Fruit fly (Drosophila melanogaster) whole organism, embryonic: Measurements from ENCODE around the gene CG32295.
A peak's percentile ranks its signal among the peaks of the same experiment; 100 is the strongest.

ENCODE experiments used
- B-H2 ChIP-seq: fragments of 200-800 bp; sonication (Bioruptor generic); optimal IDR thresholded peaks from 2 replicates; lab custom pipeline; 2018; ENCODE audit warnings: missing biosample characterization, mild to moderate bottlenecking, missing genetic modification characterization
- CG10543 ChIP-seq: fragments of 200-800 bp; sonication (Bioruptor generic); optimal IDR thresholded peaks from 3 replicates; lab custom pipeline; 2017; ENCODE audit warnings: missing biosample characterization, mild to moderate bottlenecking, missing genetic modification characterization, moderate library complexity
- CG13894 ChIP-seq: fragments of 200-800 bp; sonication (Bioruptor generic); optimal IDR thresholded peaks from 3 replicates; lab custom pipeline; 2018; ENCODE audit warnings: missing biosample characterization, mild to moderate bottlenecking, missing genetic modification characterization, moderate library complexity
- CG17359 ChIP-seq: fragments of 200-800 bp; sonication (Bioruptor generic); optimal IDR thresholded peaks from 3 replicates; lab custom pipeline; 2018; ENCODE audit warnings: missing biosample characterization, mild to moderate bottlenecking, missing genetic modification characterization, moderate library complexity
- CG18619 ChIP-seq: fragments of 200-800 bp; sonication (Bioruptor generic); optimal IDR thresholded peaks from 3 replicates; lab custom pipeline; 2017; ENCODE audit warnings: missing biosample characterization, mild to moderate bottlenecking, missing genetic modification characterization
- CG31224 ChIP-seq: fragments of 200-800 bp; sonication (Bioruptor generic); IDR thresholded peaks from 2 replicates; pipeline ENCODE4 v1.3.6; 2022; ENCODE audit warnings: missing biosample characterization, missing genetic modification characterization
- CG31441 ChIP-seq: fragments of 200-800 bp; sonication (Bioruptor generic); IDR thresholded peaks from 2 replicates; pipeline ENCODE4 v1.3.6; 2022; ENCODE audit warnings: missing biosample characterization, missing genetic modification characterization
- CG3163 ChIP-seq: fragments of 200-800 bp; sonication (Bioruptor generic); optimal IDR thresholded peaks from 3 replicates; lab custom pipeline; 2016; ENCODE audit warnings: missing biosample characterization, missing genetic modification characterization
- CG3847 ChIP-seq: fragments of 200-800 bp; sonication (Bioruptor generic); IDR thresholded peaks from 2 replicates; pipeline ENCODE4 v1.3.6; 2022; ENCODE audit warnings: missing biosample characterization, missing genetic modification characterization
- CG42726 ChIP-seq: fragments of 200-800 bp; sonication (Bioruptor generic); IDR thresholded peaks from 2 replicates; pipeline ENCODE4 v1.3.6; 2022; ENCODE audit warnings: missing biosample characterization, missing genetic modification characterization; ENCODE audit not compliant: partially characterized antibody
- CG4424 ChIP-seq: fragments of 200-800 bp; sonication (Bioruptor generic); optimal IDR thresholded peaks from 3 replicates; lab custom pipeline; 2016; ENCODE audit warnings: missing biosample characterization, missing genetic modification characterization
- CG4617 ChIP-seq: fragments of 200-800 bp; sonication (Bioruptor generic); optimal IDR thresholded peaks from 3 replicates; lab custom pipeline; 2016; ENCODE audit warnings: missing biosample characterization, missing genetic modification characterization, borderline replicate concordance
- CG5180 ChIP-seq: fragments of 200-800 bp; sonication (Bioruptor generic); optimal IDR thresholded peaks from 3 replicates; lab custom pipeline; 2017; ENCODE audit warnings: missing biosample characterization, missing genetic modification characterization, mild to moderate bottlenecking, moderate library complexity, missing genetic modification reagents
- CG6175 ChIP-seq: fragments of 200-800 bp; sonication (Bioruptor generic); IDR thresholded peaks from 3 replicates; pipeline ENCODE4 v1.3.6; 2022; ENCODE audit warnings: missing biosample characterization, missing genetic modification characterization
- CG7372 ChIP-seq: fragments of 200-800 bp; sonication (Bioruptor generic); IDR thresholded peaks from 2 replicates; pipeline ENCODE4 v1.3.6; 2022; ENCODE audit warnings: missing biosample characterization, missing genetic modification characterization
- CG8290 ChIP-seq, 3 experiments: fragments of 200-800 bp; sonication (Bioruptor generic); optimal IDR thresholded peaks; 2 replicates each; lab custom pipeline; 2016 to 2019; ENCODE audit warnings: missing biosample characterization in 3 of 3, missing genetic modification characterization in 3 of 3, mild to moderate bottlenecking in 2 of 3, moderate library complexity in 1 of 3
- CG9609 ChIP-seq: fragments of 200-800 bp; sonication (Bioruptor generic); optimal IDR thresholded peaks from 3 replicates; lab custom pipeline; 2016; ENCODE audit warnings: missing biosample characterization, missing genetic modification characterization
- CG9932 ChIP-seq: fragments of 200-800 bp; sonication (Bioruptor generic); IDR thresholded peaks from 2 replicates; pipeline ENCODE4 v1.3.6; 2022; ENCODE audit warnings: missing biosample characterization, missing genetic modification characterization
- CoRest ChIP-seq: fragments of 200-800 bp; sonication (Bioruptor generic); optimal IDR thresholded peaks from 3 replicates; lab custom pipeline; 2018; ENCODE audit warnings: missing biosample characterization, mild to moderate bottlenecking, missing genetic modification characterization, moderate library complexity
- Dad ChIP-seq: fragments of 200-800 bp; sonication (Bioruptor generic); optimal IDR thresholded peaks from 3 replicates; lab custom pipeline; 2016; ENCODE audit warnings: missing biosample characterization, missing genetic modification characterization
- Dfd ChIP-seq, 2 experiments: fragments of >200 bp; optimal IDR thresholded peaks; 2 replicates each; lab custom pipeline; 2017; ENCODE audit warnings: missing biosample characterization in 2 of 2, missing genetic modification characterization in 2 of 2
- H15 ChIP-seq: fragments of 200-800 bp; sonication (Bioruptor generic); IDR thresholded peaks from 3 replicates; pipeline ENCODE4 v1.3.6; 2022; ENCODE audit warnings: missing biosample characterization, missing genetic modification characterization
- Hmx ChIP-seq: fragments of 200-800 bp; sonication (Bioruptor generic); optimal IDR thresholded peaks from 2 replicates; lab custom pipeline; 2016; ENCODE audit warnings: missing biosample characterization, missing genetic modification characterization
- Hr39 ChIP-seq: fragments of >200 bp; optimal IDR thresholded peaks from 2 replicates; lab custom pipeline; 2017
- Jarid2 ChIP-seq: fragments of 200-800 bp; sonication (Bioruptor generic); optimal IDR thresholded peaks from 3 replicates; lab custom pipeline; 2017; ENCODE audit warnings: mild to moderate bottlenecking, missing biosample characterization, missing genetic modification reagents, missing genetic modification characterization
- Ptx1 ChIP-seq: fragments of 200-800 bp; sonication (Bioruptor generic); IDR thresholded peaks from 2 replicates; pipeline ENCODE4 v1.3.6; 2022; ENCODE audit warnings: missing biosample characterization, missing genetic modification characterization
- Sry-β ChIP-seq: fragments of 200-800 bp; sonication (Bioruptor generic); optimal IDR thresholded peaks from 2 replicates; lab custom pipeline; 2018; ENCODE audit warnings: missing biosample characterization, mild to moderate bottlenecking, missing genetic modification characterization, moderate library complexity
- Stat92E ChIP-seq, 3 experiments: fragments of >200 bp in 2 of 3; fragments of 200-800 bp in 1 of 3; sonication (Bioruptor generic) in 1 of 3; optimal IDR thresholded peaks; 2 replicates each; lab custom pipeline; 2017 to 2019; ENCODE audit warnings: missing biosample characterization in 3 of 3, missing genetic modification characterization in 3 of 3, mild to moderate bottlenecking in 1 of 3, moderate library complexity in 1 of 3
- abd-A ChIP-seq: fragments of 200-800 bp; sonication (Bioruptor generic); optimal IDR thresholded peaks from 3 replicates; lab custom pipeline; 2019; ENCODE audit warnings: missing biosample characterization, mild to moderate bottlenecking, missing genetic modification characterization, moderate library complexity
- ash1 ChIP-seq: fragments of 200-800 bp; sonication (Bioruptor generic); optimal IDR thresholded peaks from 2 replicates; lab custom pipeline; 2018; ENCODE audit warnings: missing biosample characterization, mild to moderate bottlenecking, missing genetic modification characterization
- cg ChIP-seq: fragments of 200-800 bp; sonication (Bioruptor generic); optimal IDR thresholded peaks from 3 replicates; lab custom pipeline; 2019; ENCODE audit warnings: missing biosample characterization, mild to moderate bottlenecking, missing genetic modification characterization, moderate library complexity
- chm ChIP-seq: fragments of 200-800 bp; sonication (Bioruptor generic); IDR thresholded peaks from 2 replicates; pipeline ENCODE4 v1.3.6; 2022; ENCODE audit warnings: missing biosample characterization, missing genetic modification characterization
- crp ChIP-seq, 2 experiments: fragments of 200-800 bp; sonication (Bioruptor generic); optimal IDR thresholded peaks; 2 replicates in 1 of 2; 3 replicates in 1 of 2; lab custom pipeline; 2017; ENCODE audit warnings: missing biosample characterization in 2 of 2, missing genetic modification characterization in 2 of 2, mild to moderate bottlenecking in 1 of 2, moderate library complexity in 1 of 2
- exex ChIP-seq: fragments of 200-800 bp; sonication (Bioruptor generic); optimal IDR thresholded peaks from 4 replicates; lab custom pipeline; 2018; ENCODE audit warnings: missing biosample characterization, mild to moderate bottlenecking, missing genetic modification characterization, moderate library complexity
- fd64A ChIP-seq: fragments of 200-800 bp; sonication (Bioruptor generic); optimal IDR thresholded peaks from 3 replicates; lab custom pipeline; 2018; ENCODE audit warnings: missing biosample characterization, mild to moderate bottlenecking, missing genetic modification characterization
- ken ChIP-seq: fragments of 200-800 bp; sonication (Bioruptor generic); IDR thresholded peaks from 3 replicates; pipeline ENCODE4 v1.3.6; 2022; ENCODE audit warnings: missing biosample characterization, missing genetic modification characterization
- nerfin-2 ChIP-seq: fragments of 200-800 bp; sonication (Bioruptor generic); IDR thresholded peaks from 2 replicates; pipeline ENCODE4 v1.3.6; 2022; ENCODE audit warnings: missing biosample characterization, missing genetic modification characterization; ENCODE audit not compliant: partially characterized antibody
- pho ChIP-seq: fragments of 200-800 bp; sonication (Bioruptor generic); optimal IDR thresholded peaks from 2 replicates; lab custom pipeline; 2016; ENCODE audit warnings: missing biosample characterization, missing genetic modification characterization
- pros ChIP-seq: fragments of 200-800 bp; sonication (Bioruptor generic); optimal IDR thresholded peaks from 3 replicates; lab custom pipeline; 2019; ENCODE audit warnings: missing biosample characterization, mild to moderate bottlenecking, missing genetic modification characterization, moderate library complexity
- rib ChIP-seq: fragments of 200-800 bp; sonication (Bioruptor generic); IDR thresholded peaks from 2 replicates; pipeline ENCODE4 v1.3.6; 2022; ENCODE audit warnings: missing biosample characterization, missing genetic modification characterization
- scrt ChIP-seq: fragments of 200-800 bp; sonication (Bioruptor generic); optimal IDR thresholded peaks from 2 replicates; lab custom pipeline; 2018; ENCODE audit warnings: missing biosample characterization, mild to moderate bottlenecking, missing genetic modification characterization, moderate library complexity
- sens ChIP-seq: fragments of 200-800 bp; sonication (Bioruptor generic); peaks from one replicate; lab custom pipeline; 2016; ENCODE audit warnings: missing biosample characterization, missing genetic modification characterization
- sima ChIP-seq: fragments of 200-800 bp; sonication (Bioruptor generic); optimal IDR thresholded peaks from 2 replicates; lab custom pipeline; 2016; ENCODE audit warnings: missing biosample characterization, missing genetic modification characterization
- slou ChIP-seq: fragments of 200-800 bp; sonication (Bioruptor generic); optimal IDR thresholded peaks from 3 replicates; lab custom pipeline; 2016; ENCODE audit warnings: missing biosample characterization, missing genetic modification characterization
- sna ChIP-seq: fragments of 200-800 bp; sonication (Bioruptor generic); IDR thresholded peaks from 2 replicates; pipeline ENCODE4 v1.3.6; 2022; ENCODE audit warnings: missing biosample characterization, missing genetic modification characterization; ENCODE audit not compliant: partially characterized antibody
- sug ChIP-seq: fragments of 200-800 bp; optimal IDR thresholded peaks from 2 replicates; lab custom pipeline; 2019; ENCODE audit warnings: missing biosample characterization, mild to moderate bottlenecking, missing genetic modification characterization, moderate library complexity
- tgo ChIP-seq: fragments of 200-800 bp; sonication (Bioruptor generic); IDR thresholded peaks from 3 replicates; pipeline ENCODE4 v1.3.6; 2022; ENCODE audit warnings: missing biosample characterization, missing genetic modification characterization
- tup ChIP-seq: fragments of 200-800 bp; sonication (Bioruptor generic); optimal IDR thresholded peaks from 2 replicates; lab custom pipeline; 2016; ENCODE audit warnings: missing biosample characterization, mild to moderate bottlenecking, missing genetic modification characterization, moderate library complexity

Gene CG32295

dm6 chr3L:2531386-2532176 is 4.8 kb upstream of the CG32295 start (continued):
- TF ChIP-seq exex (tag; lab: Kevin White, UChicago) (peak; percentile 62), ash1 (GFP tag; lab: Kevin White, UChicago) (no peak), sna (GFP tag; lab: Robert Waterston, UW) (no peak), CG8290 (GFP tag; optimal IDR thresholded peaks at IDR 0.05; lab: Kevin White, UChicago) (peak; percentile 84), CG8290 (tag; optimal IDR thresholded peaks at IDR 0.05; lab: Kevin White, UChicago) (peak; percentile 67 to 91), Hmx (GFP tag; lab: Kevin White, UChicago) (no peak), Hr39 (lab: Kevin White, UChicago) (no peak), cg (peak; percentile 62), Ptx1 (peak; percentile 77), sima (GFP tag; lab: Kevin White, UChicago) (no peak), CG31224 (GFP tag; lab: Robert Waterston, UW) (peak; percentile 53), tup (GFP tag; lab: Kevin White, UChicago) (peak; percentile 51), CG4424 (GFP tag; lab: Kevin White, UChicago) (peak; percentile 66), CG18619 (peak; percentile 70), CG9932 (peak; percentile 86), abd-A (no peak), CG3163 (peak; percentile 48), CG5180 (GFP tag; lab: Kevin White, UChicago) (peak; percentile 51), Jarid2 (GFP tag; lab: Kevin White, UChicago) (peak; percentile 52), Stat92E (GFP tag; optimal IDR thresholded peaks at IDR 0.05; lab: Kevin White, UChicago) (peak in 1 of 3 experiments; percentile 29), scrt (peak; percentile 42), Sry-β (GFP tag; lab: Kevin White, UChicago) (no peak), CG17359 (tag; lab: Kevin White, UChicago) (peak; percentile 55), rib (GFP tag; lab: Robert Waterston, UW) (peak; percentile 52), pros (GFP tag; lab: Kevin White, UChicago) (no peak), CG9609 (GFP tag; lab: Kevin White, UChicago) (peak; percentile 56), chm (GFP tag; lab: Robert Waterston, UW) (peak; percentile 81), slou (GFP tag; lab: Kevin White, UChicago) (peak; percentile 28), crp (GFP tag; optimal IDR thresholded peaks at IDR 0.05; lab: Kevin White, UChicago) (peak in 1 of 2 experiments; percentile 31), CG4617 (GFP tag; lab: Kevin White, UChicago) (peak; percentile 29), CoRest (tag; lab: Kevin White, UChicago) (peak; percentile 60), B-H2 (GFP tag; lab: Kevin White, UChicago) (peak; percentile 75), CG31441 (peak; percentile 85), sens (peak; percentile 92), fd64A (GFP tag; lab: Kevin White, UChicago) (peak; percentile 59), sug (tag; lab: Kevin White, UChicago) (peak; percentile 52), CG3847 (GFP tag; lab: Robert Waterston, UW) (peak; percentile 67), CG6175 (GFP tag; lab: Robert Waterston, UW) (peak; percentile 54; the same call in 1 of the 3 replicates), Dad (GFP tag; lab: Kevin White, UChicago) (peak; percentile 63), CG13894 (tag; lab: Kevin White, UChicago) (peak; percentile 46), CG42726 (GFP tag; lab: Robert Waterston, UW) (peak; percentile 80), tgo (GFP tag; lab: Robert Waterston, UW) (peak; percentile 71), CG10543 (GFP tag; lab: Kevin White, UChicago) (peak; percentile 75), Dfd (GFP tag; optimal IDR thresholded peaks at IDR 0.05; lab: Kevin White, UChicago) (peak in 1 of 2 experiments; percentile 54), H15 (peak; percentile 65), ken (GFP tag; lab: Robert Waterston, UW) (peak; percentile 77), CG7372 (GFP tag; lab: Robert Waterston, UW) (peak; percentile 49), nerfin-2 (no peak), pho (peak; percentile 57)
